Fruit fly (Drosophila melanogaster) whole organism, adult: ENCODE measurements around the gene CG1812.

Experiments
- CG11617 ChIP-seq: fragments of 200-800 bp; sonication (Bioruptor generic); optimal IDR thresholded peaks from 2 replicates; lab custom pipeline; 2017; ENCODE audit warnings: mild to moderate bottlenecking, missing biosample characterization, missing genetic modification reagents, missing genetic modification characterization
- CG12768 ChIP-seq: fragments of 200-800 bp; sonication (Bioruptor generic); optimal IDR thresholded peaks from 2 replicates; lab custom pipeline; 2017; ENCODE audit warnings: missing biosample characterization, missing genetic modification characterization, mild to moderate bottlenecking, moderate library complexity, missing genetic modification reagents
- CG14711 ChIP-seq: fragments of 200-800 bp; sonication (Bioruptor generic); optimal IDR thresholded peaks from 2 replicates; lab custom pipeline; 2018; ENCODE audit warnings: missing biosample characterization, mild to moderate bottlenecking, missing genetic modification characterization, moderate library complexity
- CG1620 ChIP-seq: fragments of 200-800 bp; sonication (Bioruptor generic); optimal IDR thresholded peaks from 2 replicates; lab custom pipeline; 2016; ENCODE audit warnings: missing biosample characterization, missing genetic modification characterization
- CG33017 ChIP-seq: fragments of 200-800 bp; sonication (Bioruptor generic); optimal IDR thresholded peaks from 2 replicates; lab custom pipeline; 2018; ENCODE audit warnings: missing biosample characterization, mild to moderate bottlenecking, missing genetic modification characterization, moderate library complexity
- CG5204 ChIP-seq: fragments of 200-800 bp; sonication (Bioruptor generic); optimal IDR thresholded peaks from 2 replicates; lab custom pipeline; 2016; ENCODE audit warnings: missing biosample characterization, missing genetic modification characterization
- CG7045 ChIP-seq: fragments of 200-800 bp; sonication (Bioruptor generic); optimal IDR thresholded peaks from 2 replicates; lab custom pipeline; 2017; ENCODE audit warnings: missing biosample characterization, mild to moderate bottlenecking, missing genetic modification characterization
- CG7101 ChIP-seq: fragments of 200-800 bp; sonication (Bioruptor generic); optimal IDR thresholded peaks from 2 replicates; lab custom pipeline; 2018; ENCODE audit warnings: missing biosample characterization, mild to moderate bottlenecking, missing genetic modification characterization, moderate library complexity
- Clk ChIP-seq: fragments of 200-800 bp; sonication (Bioruptor generic); optimal IDR thresholded peaks from 2 replicates; lab custom pipeline; 2017; ENCODE audit warnings: missing biosample characterization, missing genetic modification characterization
- Crg-1 ChIP-seq: fragments of 200-800 bp; sonication (Bioruptor generic); optimal IDR thresholded peaks from 2 replicates; lab custom pipeline; 2016; ENCODE audit warnings: missing biosample characterization, missing genetic modification characterization
- Hr96 ChIP-seq: fragments of 200-800 bp; sonication (Bioruptor generic); optimal IDR thresholded peaks from 2 replicates; lab custom pipeline; 2016; ENCODE audit warnings: missing biosample characterization, missing genetic modification characterization
- Mnt ChIP-seq: fragments of 200-800 bp; sonication (Bioruptor generic); optimal IDR thresholded peaks from 2 replicates; lab custom pipeline; 2016; ENCODE audit warnings: missing biosample characterization, mild to moderate bottlenecking, missing genetic modification characterization
- bab1 ChIP-seq: fragments of 200-800 bp; sonication (Bioruptor generic); optimal IDR thresholded peaks from 3 replicates; lab custom pipeline; 2019; ENCODE audit warnings: missing biosample characterization, mild to moderate bottlenecking, missing genetic modification characterization, moderate library complexity
- cic ChIP-seq: fragments of 200-800 bp; sonication (Bioruptor generic); optimal IDR thresholded peaks from 2 replicates; lab custom pipeline; 2017; ENCODE audit warnings: missing biosample characterization, mild to moderate bottlenecking, missing genetic modification characterization, moderate library complexity
- cnc ChIP-seq, 2 experiments: fragments of >200 bp; optimal IDR thresholded peaks; 2 replicates each; lab custom pipeline; 2017
- kay ChIP-seq: fragments of 200-800 bp; sonication (Bioruptor generic); peaks from one replicate; lab custom pipeline; 2016; ENCODE audit warnings: missing biosample characterization, missing genetic modification characterization, borderline replicate concordance
- ovo ChIP-seq: fragments of 200-800 bp; sonication (Bioruptor generic); optimal IDR thresholded peaks from 2 replicates; lab custom pipeline; 2016; ENCODE audit warnings: missing biosample characterization, missing genetic modification characterization
- pad ChIP-seq: fragments of 200-800 bp; sonication (Bioruptor generic); optimal IDR thresholded peaks from 3 replicates; lab custom pipeline; 2017; ENCODE audit warnings: missing biosample characterization, missing genetic modification characterization, mild to moderate bottlenecking, moderate library complexity, missing genetic modification reagents
- tj ChIP-seq: fragments of 200-800 bp; sonication (Bioruptor generic); optimal IDR thresholded peaks from 3 replicates; lab custom pipeline; 2017; ENCODE audit warnings: missing biosample characterization, mild to moderate bottlenecking, missing genetic modification characterization, moderate library complexity
- toe ChIP-seq: fragments of 200-800 bp; sonication (Bioruptor generic); optimal IDR thresholded peaks from 2 replicates; lab custom pipeline; 2016; ENCODE audit warnings: missing biosample characterization, missing genetic modification characterization

CG1812 gene

DNA sequence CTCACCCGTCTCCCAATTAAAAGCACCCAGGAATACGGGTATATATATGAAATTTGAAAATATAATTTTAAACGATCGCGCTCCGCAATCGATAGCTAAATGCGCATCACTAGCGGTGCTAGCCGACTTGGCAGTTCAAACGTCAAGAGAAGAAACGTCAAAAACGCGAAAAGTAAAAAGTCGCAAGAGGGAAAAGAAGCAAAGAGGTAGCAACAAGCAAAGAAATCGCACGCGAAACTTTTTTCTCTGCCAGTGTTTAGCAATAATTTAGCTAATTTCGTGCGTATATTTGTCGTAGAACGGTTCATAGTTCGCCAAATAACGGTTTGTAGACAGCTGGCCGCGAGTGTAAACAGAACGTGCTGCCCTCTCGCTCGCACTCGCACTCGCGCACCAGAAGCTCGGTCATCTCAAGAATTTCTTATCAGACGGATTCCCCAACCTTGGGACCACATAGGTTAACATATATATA lies at the start of gene CG1812:
Gene CG1812 (plus strand): TSS at position 163 of the 472 bp plus-strand sequence.
- TF ChIP-seq Crg-1 (GFP tag; lab: Kevin White, UChicago) (no peak), CG33017 (tag; lab: Kevin White, UChicago) (no peak), CG11617 (peak; percentile 19), cic (no peak), ovo (peak; percentile 30), CG7045 (GFP tag; lab: Kevin White, UChicago) (peak; percentile 11), CG14711 (tag; lab: Kevin White, UChicago) (peak; percentile 14), CG1620 (GFP tag; lab: Kevin White, UChicago) (no peak), kay (no peak), CG12768 (GFP tag; lab: Kevin White, UChicago) (peak; percentile 17), Hr96 (GFP tag; lab: Kevin White, UChicago) (no peak), pad (GFP tag; lab: Kevin White, UChicago) (peak; percentile 14), CG5204 (GFP tag; lab: Kevin White, UChicago) (no peak), Clk (GFP tag; lab: Kevin White, UChicago) (no peak), cnc (optimal IDR thresholded peaks at IDR 0.05; lab: Kevin White, UChicago) (no peak), tj (GFP tag; lab: Kevin White, UChicago) (peak; percentile 32), toe (GFP tag; lab: Kevin White, UChicago) (no peak), CG7101 (tag; lab: Kevin White, UChicago) (peak; percentile 47), bab1 (GFP tag; lab: Kevin White, UChicago) (peak; percentile 55), Mnt (GFP tag; lab: Kevin White, UChicago) (peak; percentile 41)

DNA sequence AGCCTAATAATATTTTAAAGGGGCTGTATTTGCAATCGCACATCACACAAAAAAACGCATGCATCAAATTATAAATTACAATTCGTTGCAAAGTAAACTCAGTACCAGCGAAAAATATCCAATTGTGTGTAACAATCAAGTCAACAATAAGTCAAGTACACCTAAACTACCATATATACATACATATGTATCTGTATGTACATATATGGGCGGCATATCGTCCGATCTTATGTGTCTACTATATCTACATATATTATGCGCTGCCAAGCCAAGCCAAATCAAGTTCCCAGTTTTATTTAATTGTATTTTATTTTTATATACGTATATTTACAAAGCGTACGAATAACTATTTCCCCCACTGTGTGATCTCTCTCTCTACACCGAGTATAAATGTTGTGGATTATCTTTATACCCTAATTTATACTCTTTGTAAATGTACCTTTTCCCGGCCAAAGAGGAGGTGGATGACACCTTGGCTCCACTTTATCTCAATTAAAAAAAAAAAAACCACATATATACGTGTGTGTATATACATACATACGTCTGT lies 44.9 kb upstream of the CG1812 start:
- TF ChIP-seq CG7101 (tag; lab: Kevin White, UChicago) = no peak
- TF ChIP-seq tj (GFP tag; lab: Kevin White, UChicago) = peak; percentile 36

DNA sequence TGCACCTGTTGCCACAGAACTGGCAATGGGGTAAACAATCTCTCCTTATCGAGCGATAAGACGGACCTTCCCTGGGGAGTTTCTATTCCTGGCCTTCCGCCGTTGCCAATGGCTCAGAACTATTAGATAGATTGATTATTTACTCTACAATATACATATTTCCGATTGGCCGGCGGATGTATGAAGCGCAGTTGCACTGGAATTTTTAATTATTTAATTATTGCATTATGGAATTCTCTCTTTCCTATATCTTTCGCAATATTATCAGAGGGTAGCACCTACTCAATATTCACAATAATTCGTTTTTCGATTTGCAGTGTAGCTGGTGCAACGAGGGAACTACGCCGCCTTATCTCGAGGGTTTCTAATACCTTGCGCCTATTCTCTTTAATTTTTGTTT lies 44.2 kb upstream of the CG1812 start, which contains the start of gene GstT3:
Gene GstT3 (plus strand): TSS at position 301 of the 400 bp plus-strand sequence.
- TF ChIP-seq CG1620 (GFP tag; lab: Kevin White, UChicago) (no peak), cnc (optimal IDR thresholded peaks at IDR 0.05; lab: Kevin White, UChicago) (no peak), CG7045 (GFP tag; lab: Kevin White, UChicago) (no peak), CG33017 (tag; lab: Kevin White, UChicago) (no peak), bab1 (GFP tag; lab: Kevin White, UChicago) (no peak)

DNA sequence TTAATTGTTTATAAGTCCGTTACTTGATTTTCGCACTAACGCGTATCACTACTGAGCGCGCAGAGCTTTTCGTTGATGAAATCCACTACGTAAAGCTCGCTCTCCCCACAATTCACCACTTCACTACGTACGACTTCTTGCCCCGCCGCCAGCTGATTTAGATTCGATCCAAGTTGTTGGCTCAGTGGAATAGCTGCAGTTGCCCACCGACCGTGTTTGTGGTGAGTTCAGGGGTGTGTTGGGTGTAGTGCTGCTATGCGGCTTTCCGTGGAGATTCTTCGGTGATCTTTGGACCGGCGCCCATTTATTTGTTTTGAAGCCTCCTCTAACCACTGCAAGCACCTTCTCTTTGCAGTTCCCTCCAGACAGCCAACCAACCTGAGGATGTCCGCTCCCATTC lies 43.2 kb upstream of the CG1812 start:
- no peak for TF ChIP-seq CG5204 (GFP tag; lab: Kevin White, UChicago)
- peak; percentile 40 for TF ChIP-seq CG11617
- no peak for TF ChIP-seq CG1620 (GFP tag; lab: Kevin White, UChicago)
- TF ChIP-seq cic = peak; percentile 49
- no peak for TF ChIP-seq CG14711 (tag; lab: Kevin White, UChicago)
- peak; percentile 54 for TF ChIP-seq tj (GFP tag; lab: Kevin White, UChicago)
- TF ChIP-seq kay = no peak
- no peak for TF ChIP-seq cnc (optimal IDR thresholded peaks at IDR 0.05; lab: Kevin White, UChicago)
- no peak for TF ChIP-seq Crg-1 (GFP tag; lab: Kevin White, UChicago)
- peak; percentile 46 for TF ChIP-seq toe (GFP tag; lab: Kevin White, UChicago)
- TF ChIP-seq CG33017 (tag; lab: Kevin White, UChicago) = peak; percentile 10
- peak; percentile 83 for TF ChIP-seq CG12768 (GFP tag; lab: Kevin White, UChicago)
- TF ChIP-seq ovo = peak; percentile 50
- peak; percentile 61 for TF ChIP-seq Mnt (GFP tag; lab: Kevin White, UChicago)
- peak; percentile 28 for TF ChIP-seq bab1 (GFP tag; lab: Kevin White, UChicago)
- TF ChIP-seq Clk (GFP tag; lab: Kevin White, UChicago) = no peak
- TF ChIP-seq CG7045 (GFP tag; lab: Kevin White, UChicago) = no peak
- peak; percentile 30 for TF ChIP-seq CG7101 (tag; lab: Kevin White, UChicago)
- peak; percentile 83 for TF ChIP-seq Hr96 (GFP tag; lab: Kevin White, UChicago)
- peak; percentile 75 for TF ChIP-seq pad (GFP tag; lab: Kevin White, UChicago)

DNA sequence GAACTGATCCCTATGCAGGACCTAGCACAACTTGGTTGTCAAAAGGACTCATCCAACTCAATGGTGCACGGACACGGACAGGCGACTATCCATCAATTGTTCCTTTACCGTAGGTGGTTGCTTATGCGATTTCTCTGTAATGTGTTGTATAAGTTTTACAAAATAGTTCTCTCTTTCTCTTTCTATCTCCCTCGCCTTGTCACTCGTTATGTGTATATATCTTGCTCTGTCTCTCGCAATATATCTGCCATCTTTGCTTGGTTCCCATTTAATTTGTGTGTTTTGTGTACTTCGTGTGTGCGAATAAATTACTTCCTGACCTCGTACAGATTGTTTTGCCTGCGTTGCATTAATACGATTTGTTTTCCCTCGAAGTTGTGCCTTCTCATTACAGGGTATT lies 40.6 kb upstream of the CG1812 start:
- no peak for TF ChIP-seq cic
- no peak for TF ChIP-seq kay
- no peak for TF ChIP-seq cnc (optimal IDR thresholded peaks at IDR 0.05; lab: Kevin White, UChicago)
- no peak for TF ChIP-seq CG12768 (GFP tag; lab: Kevin White, UChicago)
- no peak for TF ChIP-seq bab1 (GFP tag; lab: Kevin White, UChicago)
- TF ChIP-seq CG11617 = no peak
- no peak for TF ChIP-seq Clk (GFP tag; lab: Kevin White, UChicago)
- no peak for TF ChIP-seq CG7045 (GFP tag; lab: Kevin White, UChicago)
- TF ChIP-seq tj (GFP tag; lab: Kevin White, UChicago) = no peak

DNA sequence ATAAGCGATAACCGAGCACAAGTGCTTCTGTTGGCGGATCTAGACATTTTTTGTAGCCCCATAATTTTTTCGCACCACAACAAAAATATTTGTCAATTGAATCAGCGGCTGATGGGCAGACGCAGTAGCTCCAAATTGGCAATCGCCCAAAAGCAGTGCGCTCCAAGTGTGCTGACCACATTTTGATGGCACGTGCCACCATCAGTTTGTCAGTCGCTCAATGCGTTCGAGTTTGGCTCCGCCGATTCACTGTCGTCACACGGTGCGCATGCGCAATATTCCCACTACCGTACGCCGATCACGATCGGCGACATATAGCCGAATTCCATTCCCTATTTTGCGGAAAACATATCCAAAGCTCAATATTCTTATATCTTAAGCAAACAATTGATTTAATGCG lies 32.7 kb upstream of the CG1812 start:
- no peak for TF ChIP-seq Crg-1 (GFP tag; lab: Kevin White, UChicago)
- no peak for TF ChIP-seq ovo
- TF ChIP-seq pad (GFP tag; lab: Kevin White, UChicago) = no peak
- no peak for TF ChIP-seq toe (GFP tag; lab: Kevin White, UChicago)
- no peak for TF ChIP-seq cic
- no peak for TF ChIP-seq CG11617
- TF ChIP-seq cnc (optimal IDR thresholded peaks at IDR 0.05; lab: Kevin White, UChicago) = no peak
- no peak for TF ChIP-seq CG33017 (tag; lab: Kevin White, UChicago)
